Fruit fly (Drosophila melanogaster) Kc167 (cell line): ENCODE data around the gene CG43390.

Experiments
- Sin3A ChIP-seq: fragments of >200 bp; optimal IDR thresholded peaks from 2 replicates; lab custom pipeline; 2018; ENCODE audit warnings: missing external identifiers
- psq ChIP-seq: fragments of >200 bp; optimal IDR thresholded peaks from 2 replicates; lab custom pipeline; 2017; ENCODE audit warnings: missing external identifiers

DNA sequence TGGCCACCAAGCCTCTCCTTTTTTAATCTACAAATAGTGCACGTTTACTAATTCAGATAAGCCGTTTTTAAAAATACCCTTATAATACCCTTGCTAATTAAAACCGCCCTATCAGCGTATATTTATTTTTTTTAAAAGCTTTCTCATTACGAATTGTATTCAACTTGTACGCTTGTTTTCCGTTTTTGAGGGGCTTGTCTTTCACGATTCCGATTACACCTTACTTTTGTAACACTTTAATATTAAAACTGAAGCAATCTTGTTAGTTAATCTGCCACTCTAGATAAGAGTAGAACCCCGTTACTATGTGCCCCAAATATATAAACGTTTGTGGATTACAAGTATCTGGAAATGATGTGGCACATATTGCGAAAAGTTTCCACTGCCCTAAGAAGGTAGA is 43.0 kb upstream of the CG43390 start:
- TF ChIP-seq Sin3A (lab: Kevin White, UChicago) (no peak), psq (no peak)
